Fruit fly (Drosophila melanogaster) whole organism, embryonic: ENCODE results near the gene CG15019.
A peak's percentile ranks its signal among the peaks of the same experiment; 100 is the strongest.

ENCODE experiments used
- Awh ChIP-seq: fragments of 200-800 bp; sonication (Bioruptor generic); IDR thresholded peaks from 2 replicates; pipeline ENCODE4, ENCODE4 v1.3.6; 2022; ENCODE audit warnings: missing biosample characterization, missing genetic modification characterization
- CG10654 ChIP-seq: fragments of 200-800 bp; sonication (Bioruptor generic); optimal IDR thresholded peaks from 2 replicates; lab custom pipeline; 2016; ENCODE audit warnings: missing biosample characterization, missing genetic modification characterization
- CG1233 ChIP-seq: fragments of 200-800 bp; sonication (Bioruptor generic); optimal IDR thresholded peaks from 4 replicates; lab custom pipeline; 2018; ENCODE audit warnings: missing biosample characterization, mild to moderate bottlenecking, missing genetic modification characterization
- CG12659 ChIP-seq: fragments of 200-800 bp; sonication (Bioruptor generic); optimal IDR thresholded peaks from 3 replicates; lab custom pipeline; 2017; ENCODE audit warnings: mild to moderate bottlenecking, missing biosample characterization, missing genetic modification reagents, missing genetic modification characterization
- CG2120 ChIP-seq: fragments of 200-800 bp; sonication (Bioruptor generic); optimal IDR thresholded peaks from 3 replicates; lab custom pipeline; 2016; ENCODE audit warnings: missing biosample characterization, missing genetic modification characterization
- CG2199 ChIP-seq: fragments of 200-800 bp; sonication (Bioruptor generic); IDR thresholded peaks from 3 replicates; pipeline ENCODE4 v1.3.6; 2022; ENCODE audit warnings: missing biosample characterization, missing genetic modification characterization
- CG3726 ChIP-seq: fragments of 200-800 bp; sonication (Bioruptor generic); IDR thresholded peaks from 3 replicates; pipeline ENCODE4, ENCODE4 v1.3.6; 2022; ENCODE audit warnings: missing biosample characterization, missing genetic modification characterization
- CG5245 ChIP-seq: fragments of 200-800 bp; sonication (Bioruptor generic); optimal IDR thresholded peaks from 3 replicates; lab custom pipeline; 2016; ENCODE audit warnings: missing biosample characterization, missing genetic modification characterization
- CG6791 ChIP-seq: fragments of 200-800 bp; sonication (Bioruptor generic); IDR thresholded peaks from 3 replicates; pipeline ENCODE4 v1.3.6; 2022; ENCODE audit warnings: missing biosample characterization, missing genetic modification characterization; ENCODE audit not compliant: partially characterized antibody
- CG7372 ChIP-seq: fragments of 200-800 bp; sonication (Bioruptor generic); IDR thresholded peaks from 2 replicates; pipeline ENCODE4 v1.3.6; 2022; ENCODE audit warnings: missing biosample characterization, missing genetic modification characterization
- CG7556 ChIP-seq: fragments of 200-800 bp; sonication (Bioruptor generic); optimal IDR thresholded peaks from 2 replicates; lab custom pipeline; 2017; ENCODE audit warnings: missing biosample characterization, mild to moderate bottlenecking, missing genetic modification characterization
- CG7987 ChIP-seq: fragments of 200-800 bp; sonication (Bioruptor generic); optimal IDR thresholded peaks from 2 replicates; lab custom pipeline; 2018; ENCODE audit warnings: missing biosample characterization, mild to moderate bottlenecking, missing genetic modification characterization, moderate library complexity
- CG9437 ChIP-seq: fragments of 200-800 bp; sonication (Bioruptor generic); optimal IDR thresholded peaks from 2 replicates; lab custom pipeline; 2018; ENCODE audit warnings: missing biosample characterization, mild to moderate bottlenecking, missing genetic modification characterization
- Dbx ChIP-seq: fragments of 200-800 bp; sonication (Bioruptor generic); IDR thresholded peaks from 3 replicates; pipeline ENCODE4 v1.3.6; 2022; ENCODE audit warnings: missing biosample characterization, missing genetic modification characterization
- E2f2 ChIP-seq: fragments of 200-800 bp; sonication (Bioruptor generic); IDR thresholded peaks from 2 replicates; pipeline ENCODE4 v1.3.6; 2022; ENCODE audit warnings: missing biosample characterization, missing genetic modification characterization
- MBD-R2 ChIP-seq: fragments of 200-800 bp; sonication (Bioruptor generic); IDR thresholded peaks from 2 replicates; pipeline ENCODE4 v1.3.6; 2022; ENCODE audit warnings: missing biosample characterization, missing genetic modification characterization
- Opbp ChIP-seq: fragments of 200-800 bp; sonication (Bioruptor generic); IDR thresholded peaks from 3 replicates; pipeline ENCODE4 v1.3.6; 2022; ENCODE audit warnings: missing biosample characterization, missing genetic modification characterization; ENCODE audit not compliant: partially characterized antibody
- Ptx1 ChIP-seq: fragments of 200-800 bp; sonication (Bioruptor generic); IDR thresholded peaks from 2 replicates; pipeline ENCODE4 v1.3.6; 2022; ENCODE audit warnings: missing biosample characterization, missing genetic modification characterization
- abd-A ChIP-seq: fragments of 200-800 bp; sonication (Bioruptor generic); optimal IDR thresholded peaks from 3 replicates; lab custom pipeline; 2019; ENCODE audit warnings: missing biosample characterization, mild to moderate bottlenecking, missing genetic modification characterization, moderate library complexity
- ap ChIP-seq: fragments of 200-800 bp; sonication (Bioruptor generic); IDR thresholded peaks from 2 replicates; pipeline ENCODE4 v1.3.6; 2022; ENCODE audit warnings: missing biosample characterization, missing genetic modification characterization
- bbx ChIP-seq: fragments of 200-800 bp; sonication (Bioruptor generic); IDR thresholded peaks from 2 replicates; pipeline ENCODE4 v1.3.6; 2022; ENCODE audit warnings: missing biosample characterization, missing genetic modification characterization; ENCODE audit not compliant: partially characterized antibody
- bsh ChIP-seq, 2 experiments: fragments of 200-800 bp; sonication (Bioruptor generic); optimal IDR thresholded peaks; 2 replicates each; lab custom pipeline; 2017 to 2018; ENCODE audit warnings: mild to moderate bottlenecking in 2 of 2, missing biosample characterization in 2 of 2, missing genetic modification characterization in 2 of 2, moderate library complexity in 1 of 2
- cato ChIP-seq: fragments of 200-800 bp; sonication (Bioruptor generic); optimal IDR thresholded peaks from 2 replicates; lab custom pipeline; 2016; ENCODE audit warnings: missing biosample characterization, missing genetic modification characterization, borderline replicate concordance
- dm ChIP-seq: fragments of 200-800 bp; sonication (Bioruptor generic); optimal IDR thresholded peaks from 3 replicates; lab custom pipeline; 2016; ENCODE audit warnings: missing biosample characterization, missing genetic modification characterization
- ftz-f1 ChIP-seq: fragments of 200-800 bp; sonication (Bioruptor generic); optimal IDR thresholded peaks from 2 replicates; lab custom pipeline; 2016; ENCODE audit warnings: missing biosample characterization, missing genetic modification characterization
- fu2 ChIP-seq: fragments of 200-800 bp; sonication (Bioruptor generic); optimal IDR thresholded peaks from 2 replicates; lab custom pipeline; 2016; ENCODE audit warnings: missing biosample characterization, missing genetic modification characterization
- gce ChIP-seq: fragments of 200-800 bp; sonication (Bioruptor generic); IDR thresholded peaks from 3 replicates; pipeline ENCODE4 v1.3.6; 2022; ENCODE audit warnings: missing biosample characterization, missing genetic modification characterization
- grau ChIP-seq: fragments of 200-800 bp; optimal IDR thresholded peaks from 3 replicates; lab custom pipeline; 2019; ENCODE audit warnings: missing biosample characterization, mild to moderate bottlenecking, missing genetic modification characterization, moderate library complexity
- grn ChIP-seq: fragments of 200-800 bp; sonication (Bioruptor generic); optimal IDR thresholded peaks from 3 replicates; lab custom pipeline; 2017; ENCODE audit warnings: missing biosample characterization, missing genetic modification characterization
- gsb ChIP-seq: fragments of 200-800 bp; sonication (Bioruptor generic); IDR thresholded peaks from 2 replicates; pipeline ENCODE4 v1.3.6; 2022; ENCODE audit warnings: missing biosample characterization, missing genetic modification characterization
- ham ChIP-seq: fragments of 200-800 bp; sonication (Bioruptor generic); IDR thresholded peaks from 2 replicates; pipeline ENCODE4 v1.3.6; 2022; ENCODE audit warnings: missing biosample characterization, missing genetic modification characterization
- jigr1 ChIP-seq: fragments of 200-800 bp; sonication (Bioruptor generic); IDR thresholded peaks from 3 replicates; pipeline ENCODE4 v1.3.6; 2022; ENCODE audit warnings: missing biosample characterization, missing genetic modification characterization
- kah ChIP-seq: fragments of 200-800 bp; sonication (Bioruptor generic); optimal IDR thresholded peaks from 2 replicates; lab custom pipeline; 2018; ENCODE audit warnings: missing biosample characterization, mild to moderate bottlenecking, missing genetic modification characterization
- klu ChIP-seq: fragments of 200-800 bp; sonication (Bioruptor generic); IDR thresholded peaks from 2 replicates; pipeline ENCODE4 v1.3.6; 2022; ENCODE audit warnings: missing biosample characterization, missing genetic modification characterization
- kni ChIP-seq: fragments of 200-800 bp; sonication (Bioruptor generic); optimal IDR thresholded peaks from 3 replicates; lab custom pipeline; 2017; ENCODE audit warnings: mild to moderate bottlenecking, missing biosample characterization, missing genetic modification reagents, missing genetic modification characterization
- lab ChIP-seq: fragments of 200-800 bp; sonication (Bioruptor generic); optimal IDR thresholded peaks from 3 replicates; lab custom pipeline; 2017; ENCODE audit warnings: missing biosample characterization, missing genetic modification characterization, mild to moderate bottlenecking, moderate library complexity, missing genetic modification reagents
- nau ChIP-seq: fragments of 200-800 bp; sonication (Bioruptor generic); optimal IDR thresholded peaks from 3 replicates; lab custom pipeline; 2017; ENCODE audit warnings: missing biosample characterization, mild to moderate bottlenecking, missing genetic modification characterization, missing genetic modification reagents
- oc ChIP-seq: fragments of 200-800 bp; sonication (Bioruptor generic); optimal IDR thresholded peaks from 2 replicates; lab custom pipeline; 2018; ENCODE audit warnings: missing biosample characterization, mild to moderate bottlenecking, missing genetic modification characterization, moderate library complexity
- pb ChIP-seq: fragments of 200-800 bp; sonication (Bioruptor generic); optimal IDR thresholded peaks from 3 replicates; lab custom pipeline; 2016; ENCODE audit warnings: missing biosample characterization, missing genetic modification characterization
- schlank ChIP-seq: fragments of 200-800 bp; sonication (Bioruptor generic); optimal IDR thresholded peaks from 2 replicates; lab custom pipeline; 2018; ENCODE audit warnings: missing biosample characterization, mild to moderate bottlenecking, missing genetic modification characterization
- scrt ChIP-seq: fragments of 200-800 bp; sonication (Bioruptor generic); optimal IDR thresholded peaks from 2 replicates; lab custom pipeline; 2018; ENCODE audit warnings: missing biosample characterization, mild to moderate bottlenecking, missing genetic modification characterization, moderate library complexity
- slou ChIP-seq: fragments of 200-800 bp; sonication (Bioruptor generic); optimal IDR thresholded peaks from 3 replicates; lab custom pipeline; 2016; ENCODE audit warnings: missing biosample characterization, missing genetic modification characterization
- sna ChIP-seq: fragments of 200-800 bp; sonication (Bioruptor generic); IDR thresholded peaks from 2 replicates; pipeline ENCODE4 v1.3.6; 2022; ENCODE audit warnings: missing biosample characterization, missing genetic modification characterization; ENCODE audit not compliant: partially characterized antibody
- sr ChIP-seq: fragments of 200-800 bp; sonication (Bioruptor generic); IDR thresholded peaks from 3 replicates; pipeline ENCODE4 v1.3.6; 2022; ENCODE audit warnings: missing biosample characterization, missing genetic modification characterization
- trh ChIP-seq: fragments of 200-800 bp; sonication (Bioruptor generic); optimal IDR thresholded peaks from 2 replicates; lab custom pipeline; 2016; ENCODE audit warnings: missing biosample characterization, missing genetic modification characterization
- twi ChIP-seq: fragments of 200-800 bp; optimal IDR thresholded peaks from 2 replicates; lab custom pipeline; 2019; ENCODE audit warnings: missing biosample characterization, mild to moderate bottlenecking, missing genetic modification characterization, moderate library complexity
- vfl ChIP-seq: fragments of 200-800 bp; sonication (Bioruptor generic); optimal IDR thresholded peaks from 2 replicates; lab custom pipeline; 2016; ENCODE audit warnings: missing biosample characterization, missing genetic modification characterization
- vvl ChIP-seq: fragments of 200-800 bp; sonication (Bioruptor generic); IDR thresholded peaks from 2 replicates; pipeline ENCODE4 v1.3.6; 2022; ENCODE audit warnings: missing biosample characterization, missing genetic modification characterization

The CG15019 gene

DNA sequence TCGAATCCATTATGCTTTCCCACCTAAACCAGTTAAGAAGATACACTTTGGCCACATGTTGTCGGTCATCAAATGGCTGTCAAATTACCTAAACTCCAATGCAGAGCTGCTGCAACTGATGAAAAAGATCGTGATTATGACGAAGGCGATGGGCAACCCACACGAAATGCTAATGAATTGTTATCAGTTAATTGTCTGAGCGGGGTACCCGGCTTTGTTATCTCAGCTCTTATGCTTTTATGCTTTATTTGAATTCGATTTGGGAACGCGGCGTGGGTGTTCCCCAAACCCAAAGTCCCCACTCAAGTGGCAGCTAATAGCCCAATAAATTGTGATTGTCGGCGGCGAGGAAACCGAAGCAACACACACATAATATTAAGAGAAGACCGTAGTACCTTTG is 23.3 kb downstream of the CG15019 start:
- peak; percentile 87 for TF ChIP-seq abd-A (tag; lab: Kevin White, UChicago)
- TF ChIP-seq CG7372 (GFP tag; lab: Robert Waterston, UW): no peak
- TF ChIP-seq scrt (GFP tag; lab: Kevin White, UChicago): no peak
- peak; percentile 34; the same call in 1 of the 2 replicates for TF ChIP-seq sna (GFP tag; lab: Robert Waterston, UW)
- peak; percentile 75 for TF ChIP-seq oc (tag; lab: Kevin White, UChicago)
- TF ChIP-seq Awh (GFP tag; lab: Robert Waterston, UW): peak; percentile 94
- 0 out of 3 replicates have a peak, but pooled peaks have one; percentile 22 for TF ChIP-seq CG2199
- TF ChIP-seq vvl (GFP tag; lab: Robert Waterston, UW): peak; percentile 62
- TF ChIP-seq sr (GFP tag; lab: Robert Waterston, UW): peak; percentile 96
- TF ChIP-seq fu2: no peak
- TF ChIP-seq CG10654: no peak
- TF ChIP-seq grn (GFP tag; lab: Kevin White, UChicago): peak; percentile 40
- TF ChIP-seq Ptx1 (GFP tag; lab: Robert Waterston, UW): no peak
- TF ChIP-seq kni (GFP tag; lab: Kevin White, UChicago): peak; percentile 6
- TF ChIP-seq Dbx: no peak
- TF ChIP-seq, all 482 proteins: peak for 9

DNA sequence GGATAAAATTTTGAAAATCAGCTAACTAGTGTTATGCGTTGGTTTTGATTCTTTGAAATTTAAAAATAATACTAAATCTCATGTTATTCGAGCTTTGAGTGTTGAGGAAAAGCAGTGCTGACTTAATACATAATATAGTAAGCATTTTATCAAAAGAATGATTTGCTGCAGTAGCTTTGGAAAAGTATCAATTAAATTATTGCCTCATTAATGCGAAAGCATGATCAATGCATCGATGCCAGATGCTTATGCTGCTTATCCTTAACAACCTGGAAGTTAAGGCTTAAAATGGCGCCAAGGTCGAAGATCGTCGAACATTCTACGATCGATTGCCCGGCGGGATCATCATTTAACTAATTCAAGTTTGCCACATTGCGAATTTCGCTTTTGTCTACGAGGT is 24.3 kb downstream of the CG15019 start, which contains the start of gene CG32240:
CG32240 (minus strand) TSS at position 101 of the 400 bp plus-strand sequence.
- no peak for TF ChIP-seq CG7987
- TF ChIP-seq CG7556 (GFP tag; lab: Kevin White, UChicago): no peak
- no peak for TF ChIP-seq CG9437 (GFP tag; lab: Kevin White, UChicago)
- no peak for TF ChIP-seq trh (GFP tag; lab: Kevin White, UChicago)
- TF ChIP-seq ham (GFP tag; lab: Robert Waterston, UW): no peak

DNA sequence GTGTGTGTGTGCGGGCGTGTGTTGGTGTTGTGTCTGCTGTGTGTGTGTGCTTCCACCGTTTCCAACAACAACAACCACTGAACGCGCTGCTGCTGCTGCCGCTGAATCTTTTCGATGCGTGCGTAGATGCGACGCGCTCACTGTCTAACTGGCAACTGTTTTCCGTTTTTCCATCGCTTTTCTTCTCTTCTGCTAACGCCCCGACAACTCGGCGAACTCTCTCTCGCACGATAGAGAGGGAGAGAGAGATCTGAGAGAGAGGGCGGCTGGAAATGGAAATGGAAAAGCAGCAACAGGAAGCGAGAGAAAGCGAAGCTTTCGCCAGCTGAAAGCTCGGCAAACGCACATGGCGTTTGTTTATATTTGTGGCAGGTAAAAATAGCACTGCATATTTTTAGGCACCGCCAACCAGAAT is 25.6 kb downstream of the CG15019 start, which contains the start of gene DopEcR:
DopEcR (minus strand) TSS at position 157 of the 415 bp plus-strand sequence.
- TF ChIP-seq lab (GFP tag; lab: Kevin White, UChicago) (peak; percentile 51), kah (GFP tag; lab: Kevin White, UChicago) (peak; percentile 15), CG5245 (no peak), CG1233 (GFP tag; lab: Kevin White, UChicago) (no peak), bbx (GFP tag; lab: Robert Waterston, UW) (peak; percentile 44; the same call in 1 of the 2 replicates), pb (GFP tag; lab: Kevin White, UChicago) (no peak), klu (GFP tag; lab: Robert Waterston, UW) (no peak), dm (GFP tag; lab: Kevin White, UChicago) (peak; percentile 61), MBD-R2 (no peak), ap (no peak), oc (tag; lab: Kevin White, UChicago) (no peak), gsb (GFP tag; lab: Robert Waterston, UW) (no peak), schlank (no peak), E2f2 (GFP tag; lab: Robert Waterston, UW) (no peak; the same call in 1 of the 2 replicates), CG6791 (GFP tag; lab: Robert Waterston, UW) (no peak), cato (GFP tag; lab: Kevin White, UChicago) (no peak), CG12659 (GFP tag; lab: Kevin White, UChicago) (no peak), sna (GFP tag; lab: Robert Waterston, UW) (peak; percentile 73), vfl (GFP tag; lab: Kevin White, UChicago) (no peak), Opbp (GFP tag; lab: Robert Waterston, UW) (peak; percentile 43; the same call in 1 of the 3 replicates), gce (GFP tag; lab: Robert Waterston, UW) (no peak), ftz-f1 (GFP tag; lab: Kevin White, UChicago) (no peak), nau (GFP tag; lab: Kevin White, UChicago) (peak; percentile 28), CG3726 (GFP tag; lab: Robert Waterston, UW) (no peak), jigr1 (GFP tag; lab: Robert Waterston, UW) (no peak), bsh (GFP tag; optimal IDR thresholded peaks at IDR 0.05; lab: Kevin White, UChicago) (no peak), CG2120 (GFP tag; lab: Kevin White, UChicago) (no peak), slou (GFP tag; lab: Kevin White, UChicago) (no peak), CG7372 (GFP tag; lab: Robert Waterston, UW) (no peak), twi (tag; lab: Kevin White, UChicago) (no peak), grau (tag; lab: Kevin White, UChicago) (peak; percentile 18)
